Fruit fly (Drosophila melanogaster): ENCODE data around the gene Sbat.

Gene Sbat

DNA sequence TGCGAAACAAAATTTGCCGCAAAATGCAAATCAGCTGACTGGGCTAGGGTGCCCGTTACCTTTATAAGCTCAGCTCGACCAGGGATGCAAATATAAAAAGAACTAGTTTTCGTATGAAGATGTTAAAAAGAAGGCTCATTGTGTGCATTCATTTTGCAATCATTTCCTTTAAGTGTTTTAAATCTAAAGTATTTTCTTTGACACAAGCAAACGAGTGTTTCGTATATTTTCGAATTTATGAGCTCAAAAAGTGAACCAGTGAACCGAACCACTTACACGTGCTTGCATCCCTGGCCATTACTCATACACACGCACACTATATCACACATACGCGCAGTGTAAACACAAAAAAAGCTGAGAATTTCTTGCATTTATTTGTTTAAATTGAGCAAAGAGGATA, at the start of gene Sbat, which contains the start of gene Prx6a (continued):
- TF ChIP-seq CG10631 (GFP tag; optimal IDR thresholded peaks at IDR 0.05): peak; percentile 50
- TF ChIP-seq Sox15 (GFP tag; optimal IDR thresholded peaks at IDR 0.05): peak; percentile 58
- no peak for TF ChIP-seq CG9139 (GFP tag; optimal IDR thresholded peaks at IDR 0.05)
- TF ChIP-seq CG7368 (GFP tag; optimal IDR thresholded peaks at IDR 0.05): peak; percentile 53
- no peak for TF ChIP-seq net (GFP tag; optimal IDR thresholded peaks at IDR 0.05)

- TF ChIP-seq CG9139 (GFP tag; optimal IDR thresholded peaks at IDR 0.05) (no peak), Eip78C (GFP tag) (peak; percentile 16), eg (GFP tag; IDR thresholded peaks at IDR 0.05) (no peak)
Observed at dm6 chr2L:2829637-2830340, 48.4 kb upstream of the Sbat start, which contains the start of gene Duox. Duox (minus strand) TSS chr2L:2830248.

- TF ChIP-seq svp (GFP tag): peak; percentile 93
- peak; percentile 77 for TF ChIP-seq fd85E (GFP tag; optimal IDR thresholded peaks at IDR 0.05)
- peak; percentile 98 for TF ChIP-seq CG32006 (GFP tag; optimal IDR thresholded peaks at IDR 0.05)
- TF ChIP-seq CG16779 (tag; optimal IDR thresholded peaks at IDR 0.05): peak; percentile 94
- TF ChIP-seq CG8119 (GFP tag; IDR thresholded peaks at IDR 0.05): peak; percentile 94
- TF ChIP-seq CG6808 (GFP tag; optimal IDR thresholded peaks at IDR 0.05): peak; percentile 97
- peak; percentile 81 for TF ChIP-seq eg (GFP tag; IDR thresholded peaks at IDR 0.05)
- TF ChIP-seq CG1621 (tag; optimal IDR thresholded peaks at IDR 0.05): peak; percentile 53
- TF ChIP-seq CG4318 (GFP tag; optimal IDR thresholded peaks at IDR 0.05): peak; percentile 95
- peak; percentile 96 for TF ChIP-seq CG6276 (GFP tag; optimal IDR thresholded peaks at IDR 0.05)
- peak; percentile 95 for TF ChIP-seq OdsH (GFP tag; optimal IDR thresholded peaks at IDR 0.05)
- TF ChIP-seq CG3032 (tag; optimal IDR thresholded peaks at IDR 0.05): peak; percentile 95
- TF ChIP-seq Ets21C (GFP tag; optimal IDR thresholded peaks at IDR 0.05): peak; percentile 71
- TF ChIP-seq Eip78C (GFP tag): peak; percentile 99
- TF ChIP-seq Hr4 (GFP tag; optimal IDR thresholded peaks at IDR 0.05): peak; percentile 93
- TF ChIP-seq cyc (GFP tag; optimal IDR thresholded peaks at IDR 0.05): peak; percentile 83
- TF ChIP-seq vri (GFP tag; optimal IDR thresholded peaks at IDR 0.05): peak; percentile 78
- TF ChIP-seq Hr39 (GFP tag; optimal IDR thresholded peaks at IDR 0.05): peak; percentile 85
- TF ChIP-seq Hr38 (GFP tag; optimal IDR thresholded peaks at IDR 0.05): no peak
- TF ChIP-seq Blimp-1 (GFP tag; optimal IDR thresholded peaks at IDR 0.05): peak; percentile 71
- TF ChIP-seq CG9139 (GFP tag; optimal IDR thresholded peaks at IDR 0.05): peak; percentile 87
- TF ChIP-seq Sox14 (GFP tag; optimal IDR thresholded peaks at IDR 0.05): peak; percentile 91
- TF ChIP-seq CG11902 (GFP tag; optimal IDR thresholded peaks at IDR 0.05): peak; percentile 82
- TF ChIP-seq Ets96B (tag; optimal IDR thresholded peaks at IDR 0.05): peak; percentile 91
- TF ChIP-seq Eip93F (GFP tag; optimal IDR thresholded peaks at IDR 0.05): peak; percentile 84
- peak; percentile 91 for TF ChIP-seq topi (GFP tag; optimal IDR thresholded peaks at IDR 0.05)
- peak; percentile 90 for TF ChIP-seq CG15336 (GFP tag; IDR thresholded peaks at IDR 0.05)
- TF ChIP-seq fkh (GFP tag; optimal IDR thresholded peaks at IDR 0.05): peak; percentile 38
- TF ChIP-seq CG6854 (GFP tag; optimal IDR thresholded peaks at IDR 0.05): peak; percentile 84
- peak; percentile 89 for TF ChIP-seq dsx (GFP tag; optimal IDR thresholded peaks at IDR 0.05; ENCODE audit: poor library complexity, severe bottlenecking)
- TF ChIP-seq spab (GFP tag; optimal IDR thresholded peaks at IDR 0.05): peak; percentile 97
- peak; percentile 65; the same call in 1 of the 2 replicates for TF ChIP-seq CG11294 (GFP tag; IDR thresholded peaks at IDR 0.05)
- TF ChIP-seq CG6163 (GFP tag; IDR thresholded peaks at IDR 0.05): peak; percentile 81
- TF ChIP-seq CG7368 (GFP tag; optimal IDR thresholded peaks at IDR 0.05): peak; percentile 75
- TF ChIP-seq CG3919 (GFP tag; optimal IDR thresholded peaks at IDR 0.05): peak; percentile 94
- TF ChIP-seq CG31627 (GFP tag; optimal IDR thresholded peaks at IDR 0.05): peak; percentile 85
- peak; percentile 93 for TF ChIP-seq CG34406 (GFP tag; optimal IDR thresholded peaks at IDR 0.05)
- TF ChIP-seq esn (GFP tag; optimal IDR thresholded peaks at IDR 0.05): peak; percentile 96
- peak; percentile 95 for TF ChIP-seq acj6 (GFP tag; optimal IDR thresholded peaks at IDR 0.05)
- TF ChIP-seq Met (GFP tag; optimal IDR thresholded peaks at IDR 0.05): peak; percentile 91
- TF ChIP-seq fd59A (GFP tag; optimal IDR thresholded peaks at IDR 0.05): peak; percentile 97
- peak; percentile 90 for TF ChIP-seq Sox102F (GFP tag; optimal IDR thresholded peaks at IDR 0.05)
- peak; percentile 93 for TF ChIP-seq CG8632 (GFP tag; optimal IDR thresholded peaks at IDR 0.05)
- peak; percentile 88 for TF ChIP-seq Sox15 (GFP tag; optimal IDR thresholded peaks at IDR 0.05)
Observed at dm6 chr2L:2830341-2830800, 47.8 kb upstream of the Sbat start.
